Fruit fly (Drosophila melanogaster) whole organism, wandering third instar larva: ENCODE data around the gene Naa30B.
A peak's percentile ranks its signal among the peaks of the same experiment; 100 is the strongest.

Source experiments
- Abd-B ChIP-seq: fragments of >200 bp; optimal IDR thresholded peaks from 2 replicates; lab custom pipeline; 2017; ENCODE audit warnings: missing biosample characterization, missing genetic modification characterization
- CG32264 ChIP-seq: fragments of 200-800 bp; sonication (Bioruptor generic); optimal IDR thresholded peaks from 2 replicates; lab custom pipeline; 2016; ENCODE audit warnings: missing biosample characterization, missing genetic modification characterization
- CG9705 ChIP-seq: fragments of 200-800 bp; sonication (Bioruptor generic); optimal IDR thresholded peaks from 2 replicates; lab custom pipeline; 2018; ENCODE audit warnings: missing biosample characterization, mild to moderate bottlenecking, missing genetic modification characterization
- Dfd ChIP-seq: fragments of >200 bp; optimal IDR thresholded peaks from 2 replicates; lab custom pipeline; 2017; ENCODE audit warnings: missing biosample characterization, missing genetic modification characterization
- Dif ChIP-seq: fragments of 200-275, 200-300 bp; sonication (Bioruptor generic); optimal IDR thresholded peaks from 2 replicates; lab custom pipeline; 2018; ENCODE audit warnings: missing biosample characterization, missing genetic modification characterization; ENCODE audit not compliant: partially characterized antibody
- GATAd ChIP-seq: sonication (Bioruptor generic); optimal IDR thresholded peaks from 2 replicates; lab custom pipeline; 2016; ENCODE audit warnings: missing biosample characterization, missing genetic modification characterization
- HLH106 ChIP-seq: fragments of 200-800 bp; optimal IDR thresholded peaks from 3 replicates; lab custom pipeline; 2019; ENCODE audit warnings: missing biosample characterization, mild to moderate bottlenecking, missing genetic modification characterization, moderate library complexity
- Hnf4 ChIP-seq: fragments of 200-800 bp; sonication (Bioruptor generic); optimal IDR thresholded peaks from 2 replicates; lab custom pipeline; 2016; ENCODE audit warnings: missing biosample characterization, mild to moderate bottlenecking, missing genetic modification characterization
- Hr78 ChIP-seq: fragments of >200 bp; optimal IDR thresholded peaks from 2 replicates; lab custom pipeline; 2017; ENCODE audit warnings: missing biosample characterization, missing genetic modification characterization
- Hr83 ChIP-seq: fragments of 200-300 bp; sonication (Bioruptor generic); optimal IDR thresholded peaks from 2 replicates; lab custom pipeline; 2016; ENCODE audit warnings: missing biosample characterization, mild to moderate bottlenecking, missing genetic modification characterization, moderate library complexity; ENCODE audit not compliant: poor library complexity, severe bottlenecking
- Mio ChIP-seq: sonication (Bioruptor generic); optimal IDR thresholded peaks from 2 replicates; lab custom pipeline; 2016; ENCODE audit warnings: missing biosample characterization, missing genetic modification characterization
- Myc ChIP-seq: fragments of >200 bp; optimal IDR thresholded peaks from 2 replicates; lab custom pipeline; 2017
- N ChIP-seq: fragments of >200 bp; optimal IDR thresholded peaks from 2 replicates; lab custom pipeline; 2018; ENCODE audit warnings: missing biosample characterization, missing external identifiers, missing genetic modification characterization
- OdsH ChIP-seq: fragments of 200-800 bp; sonication (Bioruptor generic); optimal IDR thresholded peaks from 2 replicates; lab custom pipeline; 2016; ENCODE audit warnings: missing biosample characterization, mild to moderate bottlenecking, missing genetic modification characterization
- Rel ChIP-seq, 2 experiments: fragments of 200-800 bp; sonication (Bioruptor generic) in 1 of 2; optimal IDR thresholded peaks; 2 replicates in 1 of 2; 3 replicates in 1 of 2; lab custom pipeline; 2016 to 2019; ENCODE audit warnings: mild to moderate bottlenecking in 2 of 2, missing biosample characterization in 2 of 2, missing genetic modification characterization in 2 of 2, moderate library complexity in 1 of 2
- Sp1 ChIP-seq: fragments of 200-800 bp; sonication (Bioruptor generic); optimal IDR thresholded peaks from 3 replicates; lab custom pipeline; 2019; ENCODE audit warnings: missing biosample characterization, mild to moderate bottlenecking, missing genetic modification characterization, moderate library complexity
- Vsx2 ChIP-seq: fragments of 200-300, 225-300 bp; sonication (Bioruptor generic); optimal IDR thresholded peaks from 2 replicates; lab custom pipeline; 2018; ENCODE audit warnings: missing biosample characterization, missing genetic modification characterization; ENCODE audit not compliant: partially characterized antibody
- br ChIP-seq: fragments of 200-800 bp; sonication (Bioruptor generic); optimal IDR thresholded peaks from 2 replicates; lab custom pipeline; 2016; ENCODE audit warnings: missing biosample characterization, missing genetic modification characterization
- brk ChIP-seq: fragments of 200-800 bp; sonication (Bioruptor generic); optimal IDR thresholded peaks from 2 replicates; lab custom pipeline; 2016; ENCODE audit warnings: missing biosample characterization, mild to moderate bottlenecking, missing genetic modification characterization
- dl ChIP-seq, 2 experiments: fragments of 175-275, 200-275 bp in 1 of 2; fragments of 200-275 bp in 1 of 2; sonication (Bioruptor generic); optimal IDR thresholded peaks; lab custom pipeline; 2018; ENCODE audit warnings: mild to moderate bottlenecking in 2 of 2, missing biosample characterization in 2 of 2, missing genetic modification characterization in 2 of 2, moderate library complexity in 2 of 2; ENCODE audit not compliant: partially characterized antibody in 2 of 2, insufficient read depth in 1 of 2
- dmrt93B ChIP-seq: fragments of 200-800 bp; sonication (Bioruptor generic); optimal IDR thresholded peaks from 2 replicates; lab custom pipeline; 2018; ENCODE audit warnings: missing biosample characterization, mild to moderate bottlenecking, missing genetic modification characterization
- dsf ChIP-seq: sonication (Bioruptor generic); optimal IDR thresholded peaks from 2 replicates; lab custom pipeline; 2016; ENCODE audit warnings: missing biosample characterization, missing genetic modification characterization, borderline replicate concordance
- ey ChIP-seq: fragments of 200-800 bp; sonication (Bioruptor generic); optimal IDR thresholded peaks from 2 replicates; lab custom pipeline; 2016; ENCODE audit warnings: missing biosample characterization, missing genetic modification characterization
- foxo ChIP-seq, 2 experiments: fragments of 200-800 bp; sonication (Bioruptor generic); optimal IDR thresholded peaks; 2 replicates in 1 of 2; 3 replicates in 1 of 2; lab custom pipeline; 2016 to 2017; ENCODE audit warnings: missing biosample characterization in 2 of 2, missing genetic modification characterization in 2 of 2
- fru ChIP-seq: fragments of 200-800 bp; sonication (Bioruptor generic); optimal IDR thresholded peaks from 3 replicates; lab custom pipeline; 2016; ENCODE audit warnings: missing biosample characterization, mild to moderate bottlenecking, missing genetic modification characterization
- h ChIP-seq: fragments of 200-800 bp; sonication (Bioruptor generic); optimal IDR thresholded peaks from 3 replicates; lab custom pipeline; 2016; ENCODE audit warnings: missing biosample characterization, mild to moderate bottlenecking, missing genetic modification characterization
- jim ChIP-seq: fragments of 175-275, 200-325 bp; sonication (Bioruptor generic); optimal IDR thresholded peaks from 2 replicates; lab custom pipeline; 2016; ENCODE audit warnings: missing biosample characterization, mild to moderate bottlenecking, missing genetic modification characterization
- lola ChIP-seq: fragments of >200 bp; optimal IDR thresholded peaks from 2 replicates; lab custom pipeline; 2017; ENCODE audit warnings: missing biosample characterization, missing genetic modification characterization
- pan ChIP-seq: fragments of >200 bp; optimal IDR thresholded peaks from 2 replicates; lab custom pipeline; 2017
- psq ChIP-seq: fragments of 200-800 bp; sonication (Bioruptor generic); optimal IDR thresholded peaks from 3 replicates; lab custom pipeline; 2017; ENCODE audit warnings: missing biosample characterization, mild to moderate bottlenecking, missing genetic modification characterization, moderate library complexity
- rgr ChIP-seq: fragments of 200-800 bp; sonication (Bioruptor generic); optimal IDR thresholded peaks from 3 replicates; lab custom pipeline; 2016; ENCODE audit warnings: missing biosample characterization, mild to moderate bottlenecking, missing genetic modification characterization
- sage ChIP-seq: fragments of 200-800 bp; sonication (Bioruptor generic); optimal IDR thresholded peaks from 2 replicates; lab custom pipeline; 2016; ENCODE audit warnings: missing biosample characterization, mild to moderate bottlenecking, missing genetic modification characterization
- sv ChIP-seq: fragments of 200-800 bp; sonication (Bioruptor generic); optimal IDR thresholded peaks from 3 replicates; lab custom pipeline; 2016; ENCODE audit warnings: missing biosample characterization, missing genetic modification characterization
- tai ChIP-seq: sonication (Bioruptor generic); optimal IDR thresholded peaks from 2 replicates; lab custom pipeline; 2016; ENCODE audit warnings: missing biosample characterization, missing genetic modification characterization
- usp ChIP-seq: fragments of >200 bp; optimal IDR thresholded peaks from 2 replicates; lab custom pipeline; 2017; ENCODE audit warnings: missing biosample characterization, missing genetic modification characterization
- woc ChIP-seq: sonication (Bioruptor generic); optimal IDR thresholded peaks from 2 replicates; lab custom pipeline; 2016; ENCODE audit warnings: missing biosample characterization, mild to moderate bottlenecking, missing genetic modification characterization

Gene Naa30B

DNA sequence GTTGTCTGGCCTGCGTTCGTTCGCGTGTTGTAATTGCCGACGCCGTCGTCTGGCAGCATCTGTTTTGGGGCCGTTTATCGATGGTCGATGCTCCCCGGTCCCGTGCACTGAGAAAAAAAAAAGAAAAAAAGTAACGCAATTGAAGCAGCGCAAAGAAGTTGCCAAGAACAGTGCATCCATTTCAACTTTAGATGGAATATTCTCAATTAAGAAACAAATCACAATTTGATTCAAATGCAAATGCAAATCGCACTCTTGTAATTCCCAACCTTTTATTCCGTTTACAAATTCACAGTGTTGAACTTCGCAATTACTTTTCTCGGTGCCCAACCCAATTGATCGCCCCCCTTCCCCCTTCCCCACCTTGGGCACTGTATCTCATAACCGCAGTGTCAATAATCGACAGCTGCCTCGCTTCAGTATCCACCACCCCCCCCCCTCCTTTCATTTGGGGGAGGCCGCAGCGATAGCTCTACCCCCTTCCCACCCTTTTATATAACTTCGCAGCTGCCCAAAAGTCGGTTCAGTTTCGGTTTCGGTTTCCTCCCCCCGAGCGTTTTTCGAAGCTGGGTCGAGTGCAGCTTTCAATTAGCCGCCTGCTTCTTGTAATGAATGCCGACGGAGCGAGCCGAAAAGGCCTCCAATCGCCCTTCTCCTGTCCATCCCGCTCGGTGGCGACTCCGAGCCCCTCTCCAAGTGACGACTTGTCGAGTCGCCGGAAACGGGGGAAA, 13.7 kb downstream of the Naa30B start (continued):
- TF ChIP-seq CG9705 (GFP tag; lab: Kevin White, UChicago) (peak; percentile 10), sv (no peak), Dfd (GFP tag; lab: Kevin White, UChicago) (no peak), dsf (GFP tag; lab: Kevin White, UChicago) (no peak), Hr83 (GFP tag; lab: Kevin White, UChicago) (no peak), Hnf4 (no peak), ey (GFP tag; lab: Kevin White, UChicago) (peak; percentile 54), N (no peak), CG32264 (no peak), OdsH (GFP tag; lab: Kevin White, UChicago) (peak; percentile 41), Sp1 (GFP tag; lab: Kevin White, UChicago) (peak; percentile 42), foxo (GFP tag; optimal IDR thresholded peaks at IDR 0.05; lab: Kevin White, UChicago) (peak in 1 of 2 experiments; percentile 79), GATAd (GFP tag; lab: Kevin White, UChicago) (no peak)

DNA sequence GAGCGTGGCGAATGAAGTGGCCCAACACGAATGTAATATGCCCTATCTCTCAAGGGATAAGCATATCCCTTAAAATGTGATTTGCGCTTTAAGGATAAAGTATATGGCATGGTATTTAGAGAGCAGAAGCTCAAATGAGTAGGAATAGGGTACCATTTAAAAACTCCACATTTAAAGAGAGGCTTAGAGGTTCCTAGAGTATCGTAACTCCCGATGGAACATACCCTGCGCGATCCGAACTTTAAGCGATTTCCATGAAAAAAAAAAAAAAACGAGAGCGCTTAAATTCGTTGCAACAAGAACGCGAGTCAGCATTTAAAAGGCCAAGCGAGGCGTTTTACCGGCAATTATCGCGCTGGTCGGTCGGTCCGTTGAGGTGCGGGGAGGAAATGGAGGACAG, 14.6 kb downstream of the Naa30B start:
- TF ChIP-seq Dif (GFP tag; lab: Kevin White, UChicago) (no peak), Dfd (GFP tag; lab: Kevin White, UChicago) (no peak), HLH106 (tag; lab: Kevin White, UChicago) (peak; percentile 40), dl (GFP tag; optimal IDR thresholded peaks at IDR 0.05; lab: Kevin White, UChicago; ENCODE audit: insufficient read depth in 1 of 2, partially characterized antibody in 2 of 2) (no peak), foxo (GFP tag; optimal IDR thresholded peaks at IDR 0.05; lab: Kevin White, UChicago) (peak in 1 of 2 experiments; percentile 73), sage (no peak), ey (GFP tag; lab: Kevin White, UChicago) (peak; percentile 60), fru (peak; percentile 70), dmrt93B (GFP tag; lab: Kevin White, UChicago) (peak; percentile 11), pan (lab: Kevin White, UChicago) (no peak), br (peak; percentile 28), Sp1 (GFP tag; lab: Kevin White, UChicago) (peak; percentile 47), Hnf4 (peak; percentile 15), woc (peak; percentile 79), rgr (GFP tag; lab: Kevin White, UChicago) (peak; percentile 43), psq (GFP tag; lab: Kevin White, UChicago) (peak; percentile 42), h (peak; percentile 61), OdsH (GFP tag; lab: Kevin White, UChicago) (peak; percentile 39)

DNA sequence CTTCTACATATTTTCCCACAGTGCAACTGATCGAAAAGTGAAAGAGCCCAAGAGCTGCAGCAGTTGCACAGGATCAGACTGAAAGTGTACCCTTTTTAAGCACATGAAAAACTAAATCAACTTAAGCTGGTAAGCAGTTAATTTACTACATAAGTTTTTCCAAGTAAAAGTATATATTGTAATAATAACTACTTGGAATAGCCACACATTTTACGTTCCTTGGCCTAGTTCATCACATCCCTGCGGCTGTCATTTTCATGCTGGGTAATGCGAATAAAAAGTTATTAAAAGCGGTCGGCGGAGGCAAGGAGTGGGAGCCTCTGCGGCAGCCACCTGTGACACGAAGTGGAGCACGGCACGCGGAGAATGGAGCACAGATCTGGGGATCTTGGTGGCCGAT, 20.9 kb downstream of the Naa30B start:
- TF ChIP-seq brk (GFP tag; lab: Kevin White, UChicago) (no peak), Abd-B (GFP tag; lab: Kevin White, UChicago) (no peak), woc (peak; percentile 10), CG9705 (GFP tag; lab: Kevin White, UChicago) (no peak), Dfd (GFP tag; lab: Kevin White, UChicago) (no peak), tai (GFP tag; lab: Kevin White, UChicago) (no peak), HLH106 (tag; lab: Kevin White, UChicago) (no peak), usp (GFP tag; lab: Kevin White, UChicago) (no peak), OdsH (GFP tag; lab: Kevin White, UChicago) (no peak), br (peak; percentile 3), sv (no peak), N (no peak), psq (GFP tag; lab: Kevin White, UChicago) (no peak), Hnf4 (no peak), GATAd (GFP tag; lab: Kevin White, UChicago) (no peak), ey (GFP tag; lab: Kevin White, UChicago) (peak; percentile 7), Dif (GFP tag; lab: Kevin White, UChicago) (no peak), h (peak; percentile 6), foxo (GFP tag; optimal IDR thresholded peaks at IDR 0.05; lab: Kevin White, UChicago) (peak in 1 of 2 experiments; percentile 11), pan (lab: Kevin White, UChicago) (no peak), Vsx2 (no peak), Mio (GFP tag; lab: Kevin White, UChicago) (no peak), jim (no peak), dmrt93B (GFP tag; lab: Kevin White, UChicago) (no peak), Myc (lab: Kevin White, UChicago) (no peak), Rel (GFP tag; optimal IDR thresholded peaks at IDR 0.05; lab: Kevin White, UChicago) (no peak), Rel (tag; optimal IDR thresholded peaks at IDR 0.05; lab: Kevin White, UChicago) (no peak), fru (peak; percentile 11), CG32264 (no peak), dl (GFP tag; optimal IDR thresholded peaks at IDR 0.05; lab: Kevin White, UChicago; ENCODE audit: insufficient read depth in 1 of 2, partially characterized antibody in 2 of 2) (no peak), lola (GFP tag; lab: Kevin White, UChicago) (no peak), rgr (GFP tag; lab: Kevin White, UChicago) (peak; percentile 25), Hr78 (GFP tag; lab: Kevin White, UChicago) (no peak)
